Fruit fly (Drosophila melanogaster) whole organism, wandering third instar larva: ENCODE measurements around the gene Stip1.

ENCODE experiments used
- Abd-B ChIP-seq: fragments of >200 bp; optimal IDR thresholded peaks from 2 replicates; lab custom pipeline; 2017; ENCODE audit warnings: missing biosample characterization, missing genetic modification characterization
- CG32264 ChIP-seq: fragments of 200-800 bp; sonication (Bioruptor generic); optimal IDR thresholded peaks from 2 replicates; lab custom pipeline; 2016; ENCODE audit warnings: missing biosample characterization, missing genetic modification characterization
- CG9705 ChIP-seq: fragments of 200-800 bp; sonication (Bioruptor generic); optimal IDR thresholded peaks from 2 replicates; lab custom pipeline; 2018; ENCODE audit warnings: missing biosample characterization, mild to moderate bottlenecking, missing genetic modification characterization
- Dfd ChIP-seq: fragments of >200 bp; optimal IDR thresholded peaks from 2 replicates; lab custom pipeline; 2017; ENCODE audit warnings: missing biosample characterization, missing genetic modification characterization
- Dif ChIP-seq: fragments of 200-275, 200-300 bp; sonication (Bioruptor generic); optimal IDR thresholded peaks from 2 replicates; lab custom pipeline; 2018; ENCODE audit warnings: missing biosample characterization, missing genetic modification characterization; ENCODE audit not compliant: partially characterized antibody
- GATAd ChIP-seq: sonication (Bioruptor generic); optimal IDR thresholded peaks from 2 replicates; lab custom pipeline; 2016; ENCODE audit warnings: missing biosample characterization, missing genetic modification characterization
- HLH106 ChIP-seq: fragments of 200-800 bp; optimal IDR thresholded peaks from 3 replicates; lab custom pipeline; 2019; ENCODE audit warnings: missing biosample characterization, mild to moderate bottlenecking, missing genetic modification characterization, moderate library complexity
- Hnf4 ChIP-seq: fragments of 200-800 bp; sonication (Bioruptor generic); optimal IDR thresholded peaks from 2 replicates; lab custom pipeline; 2016; ENCODE audit warnings: missing biosample characterization, mild to moderate bottlenecking, missing genetic modification characterization
- Hr78 ChIP-seq: fragments of >200 bp; optimal IDR thresholded peaks from 2 replicates; lab custom pipeline; 2017; ENCODE audit warnings: missing biosample characterization, missing genetic modification characterization
- Hr83 ChIP-seq: fragments of 200-300 bp; sonication (Bioruptor generic); optimal IDR thresholded peaks from 2 replicates; lab custom pipeline; 2016; ENCODE audit warnings: missing biosample characterization, mild to moderate bottlenecking, missing genetic modification characterization, moderate library complexity; ENCODE audit not compliant: poor library complexity, severe bottlenecking
- Jra ChIP-seq: sonication (Bioruptor generic); optimal IDR thresholded peaks from 2 replicates; lab custom pipeline; 2016; ENCODE audit warnings: missing biosample characterization, missing genetic modification characterization
- Mio ChIP-seq: sonication (Bioruptor generic); optimal IDR thresholded peaks from 2 replicates; lab custom pipeline; 2016; ENCODE audit warnings: missing biosample characterization, missing genetic modification characterization
- Myc ChIP-seq: fragments of >200 bp; optimal IDR thresholded peaks from 2 replicates; lab custom pipeline; 2017
- N ChIP-seq: fragments of >200 bp; optimal IDR thresholded peaks from 2 replicates; lab custom pipeline; 2018; ENCODE audit warnings: missing biosample characterization, missing external identifiers, missing genetic modification characterization
- OdsH ChIP-seq: fragments of 200-800 bp; sonication (Bioruptor generic); optimal IDR thresholded peaks from 2 replicates; lab custom pipeline; 2016; ENCODE audit warnings: missing biosample characterization, mild to moderate bottlenecking, missing genetic modification characterization
- Rel ChIP-seq, 2 experiments: fragments of 200-800 bp; sonication (Bioruptor generic) in 1 of 2; optimal IDR thresholded peaks; 2 replicates in 1 of 2; 3 replicates in 1 of 2; lab custom pipeline; 2016 to 2019; ENCODE audit warnings: mild to moderate bottlenecking in 2 of 2, missing biosample characterization in 2 of 2, missing genetic modification characterization in 2 of 2, moderate library complexity in 1 of 2
- Sp1 ChIP-seq: fragments of 200-800 bp; sonication (Bioruptor generic); optimal IDR thresholded peaks from 3 replicates; lab custom pipeline; 2019; ENCODE audit warnings: missing biosample characterization, mild to moderate bottlenecking, missing genetic modification characterization, moderate library complexity
- Vsx2 ChIP-seq: fragments of 200-300, 225-300 bp; sonication (Bioruptor generic); optimal IDR thresholded peaks from 2 replicates; lab custom pipeline; 2018; ENCODE audit warnings: missing biosample characterization, missing genetic modification characterization; ENCODE audit not compliant: partially characterized antibody
- dl ChIP-seq, 2 experiments: fragments of 175-275, 200-275 bp in 1 of 2; fragments of 200-275 bp in 1 of 2; sonication (Bioruptor generic); optimal IDR thresholded peaks; lab custom pipeline; 2018; ENCODE audit warnings: mild to moderate bottlenecking in 2 of 2, missing biosample characterization in 2 of 2, missing genetic modification characterization in 2 of 2, moderate library complexity in 2 of 2; ENCODE audit not compliant: partially characterized antibody in 2 of 2, insufficient read depth in 1 of 2
- dmrt93B ChIP-seq: fragments of 200-800 bp; sonication (Bioruptor generic); optimal IDR thresholded peaks from 2 replicates; lab custom pipeline; 2018; ENCODE audit warnings: missing biosample characterization, mild to moderate bottlenecking, missing genetic modification characterization
- dsf ChIP-seq: sonication (Bioruptor generic); optimal IDR thresholded peaks from 2 replicates; lab custom pipeline; 2016; ENCODE audit warnings: missing biosample characterization, missing genetic modification characterization, borderline replicate concordance
- ey ChIP-seq: fragments of 200-800 bp; sonication (Bioruptor generic); optimal IDR thresholded peaks from 2 replicates; lab custom pipeline; 2016; ENCODE audit warnings: missing biosample characterization, missing genetic modification characterization
- foxo ChIP-seq, 2 experiments: fragments of 200-800 bp; sonication (Bioruptor generic); optimal IDR thresholded peaks; 2 replicates in 1 of 2; 3 replicates in 1 of 2; lab custom pipeline; 2016 to 2017; ENCODE audit warnings: missing biosample characterization in 2 of 2, missing genetic modification characterization in 2 of 2
- fru ChIP-seq: fragments of 200-800 bp; sonication (Bioruptor generic); optimal IDR thresholded peaks from 3 replicates; lab custom pipeline; 2016; ENCODE audit warnings: missing biosample characterization, mild to moderate bottlenecking, missing genetic modification characterization
- h ChIP-seq: fragments of 200-800 bp; sonication (Bioruptor generic); optimal IDR thresholded peaks from 3 replicates; lab custom pipeline; 2016; ENCODE audit warnings: missing biosample characterization, mild to moderate bottlenecking, missing genetic modification characterization
- jim ChIP-seq: fragments of 175-275, 200-325 bp; sonication (Bioruptor generic); optimal IDR thresholded peaks from 2 replicates; lab custom pipeline; 2016; ENCODE audit warnings: missing biosample characterization, mild to moderate bottlenecking, missing genetic modification characterization
- lola ChIP-seq: fragments of >200 bp; optimal IDR thresholded peaks from 2 replicates; lab custom pipeline; 2017; ENCODE audit warnings: missing biosample characterization, missing genetic modification characterization
- pan ChIP-seq: fragments of >200 bp; optimal IDR thresholded peaks from 2 replicates; lab custom pipeline; 2017
- psq ChIP-seq: fragments of 200-800 bp; sonication (Bioruptor generic); optimal IDR thresholded peaks from 3 replicates; lab custom pipeline; 2017; ENCODE audit warnings: missing biosample characterization, mild to moderate bottlenecking, missing genetic modification characterization, moderate library complexity
- rgr ChIP-seq: fragments of 200-800 bp; sonication (Bioruptor generic); optimal IDR thresholded peaks from 3 replicates; lab custom pipeline; 2016; ENCODE audit warnings: missing biosample characterization, mild to moderate bottlenecking, missing genetic modification characterization
- sage ChIP-seq: fragments of 200-800 bp; sonication (Bioruptor generic); optimal IDR thresholded peaks from 2 replicates; lab custom pipeline; 2016; ENCODE audit warnings: missing biosample characterization, mild to moderate bottlenecking, missing genetic modification characterization
- sv ChIP-seq: fragments of 200-800 bp; sonication (Bioruptor generic); optimal IDR thresholded peaks from 3 replicates; lab custom pipeline; 2016; ENCODE audit warnings: missing biosample characterization, missing genetic modification characterization
- tai ChIP-seq: sonication (Bioruptor generic); optimal IDR thresholded peaks from 2 replicates; lab custom pipeline; 2016; ENCODE audit warnings: missing biosample characterization, missing genetic modification characterization
- usp ChIP-seq: fragments of >200 bp; optimal IDR thresholded peaks from 2 replicates; lab custom pipeline; 2017; ENCODE audit warnings: missing biosample characterization, missing genetic modification characterization

The Stip1 gene

dm6 chr2L:294452-295362, at the start of gene Stip1, which contains the start of gene U2af38:
Stip1 (plus strand) TSS chr2L:295122.
U2af38 (minus strand) TSS chr2L:294681.
- TF ChIP-seq sv (GFP tag; lab: Kevin White, UChicago) (peak; percentile 6), Hr78 (no peak), sage (no peak), rgr (GFP tag; lab: Kevin White, UChicago) (peak; percentile 36), jim (GFP tag; lab: Kevin White, UChicago) (no peak), HLH106 (peak; percentile 14), Hr83 (GFP tag; lab: Kevin White, UChicago) (peak; percentile 29), ey (GFP tag; lab: Kevin White, UChicago) (no peak), Abd-B (GFP tag; lab: Kevin White, UChicago) (no peak), Sp1 (peak; percentile 28)
- TF ChIP-seq, all 38 proteins: peak for 5

dm6 chr2L:246656-247340, 48.1 kb upstream of the Stip1 start:
- TF ChIP-seq CG32264 (GFP tag; lab: Kevin White, UChicago): peak; percentile 26
- TF ChIP-seq sage: peak; percentile 29
- TF ChIP-seq dl (GFP tag; optimal IDR thresholded peaks at IDR 0.05; lab: Kevin White, UChicago; ENCODE audit: insufficient read depth in 1 of 2, partially characterized antibody in 2 of 2): peak; percentile 68 to 92
- peak; percentile 99 for TF ChIP-seq psq
- peak; percentile 61 for TF ChIP-seq jim (GFP tag; lab: Kevin White, UChicago)
- peak; percentile 7 for TF ChIP-seq Hr83 (GFP tag; lab: Kevin White, UChicago)
- TF ChIP-seq Rel (GFP tag; optimal IDR thresholded peaks at IDR 0.05; lab: Kevin White, UChicago): no peak
- TF ChIP-seq Rel (tag; optimal IDR thresholded peaks at IDR 0.05; lab: Kevin White, UChicago): no peak
- TF ChIP-seq Sp1: peak; percentile 60
- peak; percentile 95 for TF ChIP-seq Dif (GFP tag; lab: Kevin White, UChicago)
- no peak for TF ChIP-seq Dfd (GFP tag; lab: Kevin White, UChicago)
- TF ChIP-seq dsf (GFP tag; lab: Kevin White, UChicago): no peak
- TF ChIP-seq tai: no peak
- peak; percentile 21 for TF ChIP-seq h (GFP tag; lab: Kevin White, UChicago)
- peak in 1 of 2 experiments; percentile 51 for TF ChIP-seq foxo (GFP tag; optimal IDR thresholded peaks at IDR 0.05; lab: Kevin White, UChicago)

DNA sequence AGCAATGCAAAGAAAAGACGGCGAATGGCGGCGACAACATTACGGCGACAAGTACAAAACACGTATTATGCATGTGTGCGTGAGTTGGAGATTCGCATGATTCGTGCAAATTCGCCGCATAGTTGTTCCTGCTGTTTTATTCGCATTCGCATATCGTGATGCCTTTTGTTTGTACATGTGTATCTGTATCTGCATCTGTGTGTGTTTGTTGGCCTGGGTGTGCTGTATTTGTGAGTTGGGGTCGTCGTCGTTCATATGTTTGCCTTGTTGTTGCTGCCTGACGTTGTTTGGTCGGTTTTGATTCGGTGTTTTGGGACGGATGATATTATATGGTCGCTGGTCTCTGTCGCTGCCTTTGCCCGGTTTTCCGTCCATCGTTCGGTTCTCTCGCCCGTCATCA, 47.5 kb upstream of the Stip1 start:
- TF ChIP-seq Hr83 (GFP tag; lab: Kevin White, UChicago) (no peak), Dif (GFP tag; lab: Kevin White, UChicago) (peak; percentile 61), sv (GFP tag; lab: Kevin White, UChicago) (no peak), Abd-B (GFP tag; lab: Kevin White, UChicago) (no peak), Rel (GFP tag; optimal IDR thresholded peaks at IDR 0.05; lab: Kevin White, UChicago) (no peak), Rel (tag; optimal IDR thresholded peaks at IDR 0.05; lab: Kevin White, UChicago) (no peak), Hnf4 (GFP tag; lab: Kevin White, UChicago) (no peak), psq (no peak), jim (GFP tag; lab: Kevin White, UChicago) (peak; percentile 53), OdsH (GFP tag; lab: Kevin White, UChicago) (no peak), Myc (lab: Kevin White, UChicago) (no peak), pan (lab: Kevin White, UChicago) (no peak), tai (no peak), lola (GFP tag; lab: Kevin White, UChicago) (no peak), ey (GFP tag; lab: Kevin White, UChicago) (no peak), CG9705 (GFP tag; lab: Kevin White, UChicago) (no peak), h (GFP tag; lab: Kevin White, UChicago) (no peak), dl (GFP tag; optimal IDR thresholded peaks at IDR 0.05; lab: Kevin White, UChicago; ENCODE audit: insufficient read depth in 1 of 2, partially characterized antibody in 2 of 2) (peak in 1 of 2 experiments; percentile 54), Jra (no peak)

dm6 chr2L:247845-248473, 47.0 kb upstream of the Stip1 start:
- TF ChIP-seq dsf (GFP tag; lab: Kevin White, UChicago): no peak
- peak; percentile 87 for TF ChIP-seq HLH106
- no peak for TF ChIP-seq jim (GFP tag; lab: Kevin White, UChicago)
- TF ChIP-seq Vsx2 (GFP tag; lab: Kevin White, UChicago): no peak
- TF ChIP-seq sage: peak; percentile 29
- TF ChIP-seq pan (lab: Kevin White, UChicago): no peak
- peak in 1 of 2 experiments; percentile 33 for TF ChIP-seq dl (GFP tag; optimal IDR thresholded peaks at IDR 0.05; lab: Kevin White, UChicago; ENCODE audit: insufficient read depth in 1 of 2, partially characterized antibody in 2 of 2)
- no peak for TF ChIP-seq CG32264 (GFP tag; lab: Kevin White, UChicago)
- no peak for TF ChIP-seq N (GFP tag; lab: Kevin White, UChicago)
- TF ChIP-seq GATAd: no peak
- no peak for TF ChIP-seq Mio (GFP tag; lab: Kevin White, UChicago)
- TF ChIP-seq ey (GFP tag; lab: Kevin White, UChicago): peak; percentile 56
- peak; percentile 68 for TF ChIP-seq fru (GFP tag; lab: Kevin White, UChicago)
- TF ChIP-seq h (GFP tag; lab: Kevin White, UChicago): no peak
- no peak for TF ChIP-seq sv (GFP tag; lab: Kevin White, UChicago)
- TF ChIP-seq dmrt93B (GFP tag; lab: Kevin White, UChicago): peak; percentile 76
- peak; percentile 40 for TF ChIP-seq Hr83 (GFP tag; lab: Kevin White, UChicago)
- TF ChIP-seq tai: no peak
- peak in 1 of 2 experiments; percentile 86 for TF ChIP-seq foxo (GFP tag; optimal IDR thresholded peaks at IDR 0.05; lab: Kevin White, UChicago)
- TF ChIP-seq OdsH (GFP tag; lab: Kevin White, UChicago): peak; percentile 83
- no peak for TF ChIP-seq Jra
- TF ChIP-seq usp (GFP tag; lab: Kevin White, UChicago): no peak
